Fruit fly (Drosophila melanogaster) whole organism, embryonic: ENCODE results near the gene nAChRalpha5.
A peak's percentile ranks its signal among the peaks of the same experiment; 100 is the strongest.

Source experiments
- Adf1 ChIP-seq: fragments of 200-800 bp; sonication (Bioruptor generic); IDR thresholded peaks from 2 replicates; pipeline ENCODE4 v1.3.6; 2022; ENCODE audit warnings: missing biosample characterization, missing genetic modification characterization
- CG1024 ChIP-seq: fragments of 200-800 bp; sonication (Bioruptor generic); IDR thresholded peaks from 2 replicates; pipeline ENCODE4 v1.3.6; 2022; ENCODE audit warnings: missing biosample characterization, missing genetic modification characterization
- CG13424 ChIP-seq: fragments of 200-800 bp; sonication (Bioruptor generic); optimal IDR thresholded peaks from 2 replicates; lab custom pipeline; 2019; ENCODE audit warnings: missing biosample characterization, mild to moderate bottlenecking, missing genetic modification characterization, moderate library complexity
- CG13894 ChIP-seq: fragments of 200-800 bp; sonication (Bioruptor generic); optimal IDR thresholded peaks from 3 replicates; lab custom pipeline; 2018; ENCODE audit warnings: missing biosample characterization, mild to moderate bottlenecking, missing genetic modification characterization, moderate library complexity
- CG14050 ChIP-seq: fragments of 200-800 bp; sonication (Bioruptor generic); IDR thresholded peaks from 3 replicates; pipeline ENCODE4 v1.3.6; 2022; ENCODE audit warnings: missing biosample characterization, missing genetic modification characterization
- CG14441 ChIP-seq: fragments of 200-800 bp; sonication (Bioruptor generic); IDR thresholded peaks from 2 replicates; pipeline ENCODE4 v1.3.6; 2022; ENCODE audit warnings: missing biosample characterization, missing genetic modification characterization
- CG14667 ChIP-seq: fragments of 200-800 bp; sonication (Bioruptor generic); IDR thresholded peaks from 2 replicates; pipeline ENCODE4 v1.3.6; 2022; ENCODE audit warnings: missing biosample characterization, missing genetic modification characterization
- CG1792 ChIP-seq: fragments of 200-800 bp; sonication (Bioruptor generic); optimal IDR thresholded peaks from 2 replicates; lab custom pipeline; 2016; ENCODE audit warnings: missing biosample characterization, missing genetic modification characterization
- CG18011 ChIP-seq: fragments of 200-800 bp; sonication (Bioruptor generic); optimal IDR thresholded peaks from 2 replicates; lab custom pipeline; 2017; ENCODE audit warnings: missing biosample characterization, missing genetic modification characterization, mild to moderate bottlenecking, moderate library complexity, missing genotype
- CG2199 ChIP-seq: fragments of 200-800 bp; sonication (Bioruptor generic); IDR thresholded peaks from 3 replicates; pipeline ENCODE4 v1.3.6; 2022; ENCODE audit warnings: missing biosample characterization, missing genetic modification characterization
- CG2712 ChIP-seq: fragments of 200-800 bp; optimal IDR thresholded peaks from 3 replicates; lab custom pipeline; 2019; ENCODE audit warnings: missing biosample characterization, mild to moderate bottlenecking, missing genetic modification characterization, moderate library complexity
- CG2875 ChIP-seq: fragments of 200-800 bp; sonication (Bioruptor generic); optimal IDR thresholded peaks from 2 replicates; lab custom pipeline; 2017; ENCODE audit warnings: missing biosample characterization, mild to moderate bottlenecking, missing genetic modification characterization, missing genetic modification reagents
- CG2889 ChIP-seq: fragments of 200-800 bp; sonication (Bioruptor generic); IDR thresholded peaks from 3 replicates; pipeline ENCODE4 v1.3.6; 2022; ENCODE audit warnings: missing biosample characterization, missing genetic modification characterization
- CG34376 ChIP-seq: fragments of 200-800 bp; sonication (Bioruptor generic); optimal IDR thresholded peaks from 2 replicates; lab custom pipeline; 2018; ENCODE audit warnings: missing biosample characterization, mild to moderate bottlenecking, missing genetic modification characterization
- CG4282 ChIP-seq: fragments of 200-800 bp; sonication (Bioruptor generic); optimal IDR thresholded peaks from 2 replicates; lab custom pipeline; 2016; ENCODE audit warnings: missing biosample characterization, missing genetic modification characterization
- CG4424 ChIP-seq: fragments of 200-800 bp; sonication (Bioruptor generic); optimal IDR thresholded peaks from 3 replicates; lab custom pipeline; 2016; ENCODE audit warnings: missing biosample characterization, missing genetic modification characterization
- CG4730 ChIP-seq: fragments of 200-800 bp; sonication (Bioruptor generic); IDR thresholded peaks from 2 replicates; pipeline ENCODE4 v1.3.6; 2022; ENCODE audit warnings: missing biosample characterization, missing genetic modification characterization
- CG6765 ChIP-seq: fragments of 200-800 bp; sonication (Bioruptor generic); optimal IDR thresholded peaks from 3 replicates; lab custom pipeline; 2017; ENCODE audit warnings: missing biosample characterization, mild to moderate bottlenecking, missing genetic modification characterization
- CG7556 ChIP-seq: fragments of 200-800 bp; sonication (Bioruptor generic); optimal IDR thresholded peaks from 2 replicates; lab custom pipeline; 2017; ENCODE audit warnings: missing biosample characterization, mild to moderate bottlenecking, missing genetic modification characterization
- CG7839 ChIP-seq: fragments of 200-800 bp; sonication (Bioruptor generic); optimal IDR thresholded peaks from 3 replicates; lab custom pipeline; 2018; ENCODE audit warnings: missing biosample characterization, mild to moderate bottlenecking, missing genetic modification characterization, moderate library complexity
- CHES-1-like ChIP-seq: fragments of 200-800 bp; sonication (Bioruptor generic); optimal IDR thresholded peaks from 2 replicates; lab custom pipeline; 2016; ENCODE audit warnings: missing biosample characterization, missing genetic modification characterization
- Deaf1 ChIP-seq: fragments of 200-800 bp; optimal IDR thresholded peaks from 3 replicates; lab custom pipeline; 2019; ENCODE audit warnings: missing biosample characterization, mild to moderate bottlenecking, missing genetic modification characterization, moderate library complexity
- Fer3 ChIP-seq: fragments of 200-800 bp; sonication (Bioruptor generic); optimal IDR thresholded peaks from 2 replicates; lab custom pipeline; 2018; ENCODE audit warnings: missing biosample characterization, mild to moderate bottlenecking, missing genetic modification characterization, moderate library complexity
- Gsc ChIP-seq: fragments of 200-800 bp; sonication (Bioruptor generic); IDR thresholded peaks from 2 replicates; pipeline ENCODE4 v1.3.6; 2022; ENCODE audit warnings: missing biosample characterization, missing genetic modification characterization
- MBD-R2 ChIP-seq: fragments of 200-800 bp; sonication (Bioruptor generic); IDR thresholded peaks from 2 replicates; pipeline ENCODE4 v1.3.6; 2022; ENCODE audit warnings: missing biosample characterization, missing genetic modification characterization
- Meics ChIP-seq: fragments of 200-800 bp; sonication (Bioruptor generic); optimal IDR thresholded peaks from 2 replicates; lab custom pipeline; 2017; ENCODE audit warnings: missing biosample characterization, mild to moderate bottlenecking, missing genetic modification characterization
- NK7.1 ChIP-seq: fragments of 200-800 bp; sonication (Bioruptor generic); optimal IDR thresholded peaks from 3 replicates; lab custom pipeline; 2016; ENCODE audit warnings: missing biosample characterization, missing genetic modification characterization
- Ravus ChIP-seq: fragments of 200-800 bp; sonication (Bioruptor generic); IDR thresholded peaks from 2 replicates; pipeline ENCODE4 v1.3.6; 2022; ENCODE audit warnings: missing biosample characterization, missing genetic modification characterization
- Sox102F ChIP-seq: fragments of 200-800 bp; sonication (Bioruptor generic); optimal IDR thresholded peaks from 2 replicates; lab custom pipeline; 2018; ENCODE audit warnings: missing biosample characterization, mild to moderate bottlenecking, missing genetic modification characterization, moderate library complexity
- ap ChIP-seq: fragments of 200-800 bp; sonication (Bioruptor generic); IDR thresholded peaks from 2 replicates; pipeline ENCODE4 v1.3.6; 2022; ENCODE audit warnings: missing biosample characterization, missing genetic modification characterization
- ara ChIP-seq: fragments of 200-800 bp; sonication (Bioruptor generic); IDR thresholded peaks from 2 replicates; pipeline ENCODE4 v1.3.6; 2022; ENCODE audit warnings: missing biosample characterization, missing genetic modification characterization
- bab2 ChIP-seq: fragments of 200-800 bp; sonication (Bioruptor generic); optimal IDR thresholded peaks from 2 replicates; lab custom pipeline; 2016; ENCODE audit warnings: missing biosample characterization, missing genetic modification characterization
- bigmax ChIP-seq: fragments of 200-800 bp; sonication (Bioruptor generic); optimal IDR thresholded peaks from 2 replicates; lab custom pipeline; 2018; ENCODE audit warnings: missing biosample characterization, mild to moderate bottlenecking, missing genetic modification characterization
- br ChIP-seq: fragments of >200 bp; optimal IDR thresholded peaks from 2 replicates; lab custom pipeline; 2017
- cad ChIP-seq: fragments of >200 bp; optimal IDR thresholded peaks from 2 replicates; lab custom pipeline; 2017; ENCODE audit warnings: missing biosample characterization, missing genetic modification characterization
- cato ChIP-seq: fragments of 200-800 bp; sonication (Bioruptor generic); optimal IDR thresholded peaks from 2 replicates; lab custom pipeline; 2016; ENCODE audit warnings: missing biosample characterization, missing genetic modification characterization, borderline replicate concordance
- esg ChIP-seq: fragments of 200-800 bp; sonication (Bioruptor generic); conservative IDR thresholded peaks from 2 replicates; pipeline ENCODE4 v1.3.6; 2022; ENCODE audit warnings: missing biosample characterization, missing genetic modification characterization
- gcm ChIP-seq: fragments of 200-800 bp; sonication (Bioruptor generic); optimal IDR thresholded peaks from 2 replicates; lab custom pipeline; 2019; ENCODE audit warnings: missing biosample characterization, mild to moderate bottlenecking, missing genetic modification characterization, moderate library complexity
- gcm2 ChIP-seq: fragments of 200-800 bp; sonication (Bioruptor generic); optimal IDR thresholded peaks from 2 replicates; lab custom pipeline; 2016; ENCODE audit warnings: missing biosample characterization, missing genetic modification characterization
- gem ChIP-seq: fragments of 200-800 bp; sonication (Bioruptor generic); optimal IDR thresholded peaks from 2 replicates; lab custom pipeline; 2019; ENCODE audit warnings: missing biosample characterization, mild to moderate bottlenecking, missing genetic modification characterization, moderate library complexity
- grau ChIP-seq: fragments of 200-800 bp; optimal IDR thresholded peaks from 3 replicates; lab custom pipeline; 2019; ENCODE audit warnings: missing biosample characterization, mild to moderate bottlenecking, missing genetic modification characterization, moderate library complexity
- gsb ChIP-seq: fragments of 200-800 bp; sonication (Bioruptor generic); IDR thresholded peaks from 2 replicates; pipeline ENCODE4 v1.3.6; 2022; ENCODE audit warnings: missing biosample characterization, missing genetic modification characterization
- inv ChIP-seq: fragments of 200-800 bp; sonication (Bioruptor generic); IDR thresholded peaks from 2 replicates; pipeline ENCODE4 v1.3.6; 2022; ENCODE audit warnings: missing biosample characterization, missing genetic modification characterization; ENCODE audit not compliant: partially characterized antibody
- klu ChIP-seq: fragments of 200-800 bp; sonication (Bioruptor generic); IDR thresholded peaks from 2 replicates; pipeline ENCODE4 v1.3.6; 2022; ENCODE audit warnings: missing biosample characterization, missing genetic modification characterization
- mld ChIP-seq: fragments of 200-800 bp; sonication (Bioruptor generic); IDR thresholded peaks from 3 replicates; pipeline ENCODE4 v1.3.6; 2022; ENCODE audit warnings: missing biosample characterization, missing genetic modification characterization; ENCODE audit not compliant: partially characterized antibody
- ranshi ChIP-seq: fragments of 200-800 bp; sonication (Bioruptor generic); IDR thresholded peaks from 2 replicates; pipeline ENCODE4 v1.3.6; 2022; ENCODE audit warnings: missing biosample characterization, missing genetic modification characterization
- sqz ChIP-seq: fragments of 200-800 bp; sonication (Bioruptor generic); optimal IDR thresholded peaks from 3 replicates; lab custom pipeline; 2018; ENCODE audit warnings: missing biosample characterization, mild to moderate bottlenecking, missing genetic modification characterization
- tll ChIP-seq, 2 experiments: fragments of 200-800 bp in 1 of 2; fragments of >200 bp in 1 of 2; sonication (Bioruptor generic) in 1 of 2; optimal IDR thresholded peaks; 2 replicates each; lab custom pipeline; 2017 to 2019; ENCODE audit warnings: missing biosample characterization in 2 of 2, missing genetic modification characterization in 2 of 2, mild to moderate bottlenecking in 1 of 2, moderate library complexity in 1 of 2
- toy ChIP-seq: fragments of 200-800 bp; sonication (Bioruptor generic); IDR thresholded peaks from 2 replicates; pipeline ENCODE4 v1.3.6; 2022; ENCODE audit warnings: missing biosample characterization, missing genetic modification characterization
- ttk ChIP-seq: fragments of 200-800 bp; sonication (Bioruptor generic); IDR thresholded peaks from 2 replicates; pipeline ENCODE4 v2.1.2; 2022; ENCODE audit warnings: missing biosample characterization, missing genetic modification characterization
- zfh1 ChIP-seq: fragments of 200-800 bp; sonication (Bioruptor generic); IDR thresholded peaks from 3 replicates; pipeline ENCODE4 v1.3.6; 2022; ENCODE audit warnings: missing biosample characterization, missing genetic modification characterization

nAChRalpha5 gene

dm6 chr2L:14011591-14012303, 28.2 kb upstream of the nAChRalpha5 start (continued):
- TF ChIP-seq Fer3 (tag; lab: Kevin White, UChicago) (peak; percentile 30), CG7839 (tag; lab: Kevin White, UChicago) (peak; percentile 62), gcm2 (no peak), zfh1 (GFP tag; lab: Robert Waterston, UW) (no peak), gem (peak; percentile 60), gcm (GFP tag; lab: Kevin White, UChicago) (no peak), CG14441 (GFP tag; lab: Robert Waterston, UW) (no peak), esg (no peak; the same call in 1 of the 2 replicates), CG2889 (GFP tag; lab: Robert Waterston, UW) (0 out of 3 replicates have a peak, but pooled peaks have one; percentile 26), ranshi (GFP tag; lab: Robert Waterston, UW) (0 out of 2 replicates have a peak, but pooled peaks have one; percentile 10), cad (no peak), sqz (GFP tag; lab: Kevin White, UChicago) (no peak), CG2875 (GFP tag; lab: Kevin White, UChicago) (no peak), tll (GFP tag; optimal IDR thresholded peaks at IDR 0.05; lab: Kevin White, UChicago) (no peak), bab2 (GFP tag; lab: Kevin White, UChicago) (no peak), CG4730 (no peak), NK7.1 (GFP tag; lab: Kevin White, UChicago) (no peak), CG14050 (peak; percentile 25; the same call in 1 of the 3 replicates), CG6765 (no peak), MBD-R2 (GFP tag; lab: Robert Waterston, UW) (no peak), CG1024 (GFP tag; lab: Robert Waterston, UW) (no peak), CG4282 (GFP tag; lab: Kevin White, UChicago) (no peak), CG2712 (tag; lab: Kevin White, UChicago) (peak; percentile 61), Sox102F (peak; percentile 17), Meics (GFP tag; lab: Kevin White, UChicago) (peak; percentile 67), CG18011 (GFP tag; lab: Kevin White, UChicago) (no peak), CG7556 (no peak), ap (no peak), Gsc (GFP tag; lab: Robert Waterston, UW) (no peak), gsb (GFP tag; lab: Robert Waterston, UW) (no peak), Ravus (no peak), Adf1 (GFP tag; lab: Robert Waterston, UW) (peak; percentile 58; the same call in 1 of the 2 replicates), br (lab: Kevin White, UChicago) (no peak), CG4424 (GFP tag; lab: Kevin White, UChicago) (peak; percentile 40), mld (no peak), klu (GFP tag; lab: Robert Waterston, UW) (no peak), bigmax (GFP tag; lab: Kevin White, UChicago) (no peak), CG13424 (no peak), CG13894 (tag; lab: Kevin White, UChicago) (peak; percentile 53), ara (GFP tag; lab: Robert Waterston, UW) (no peak), CHES-1-like (GFP tag; lab: Kevin White, UChicago) (no peak), grau (tag; lab: Kevin White, UChicago) (no peak), cato (GFP tag; lab: Kevin White, UChicago) (no peak), CG1792 (GFP tag; lab: Kevin White, UChicago) (no peak), Deaf1 (tag; lab: Kevin White, UChicago) (no peak), CG2199 (GFP tag; lab: Robert Waterston, UW) (peak; percentile 76; the same call in 1 of the 3 replicates), CG34376 (GFP tag; lab: Kevin White, UChicago) (no peak), toy (GFP tag; lab: Robert Waterston, UW) (no peak), ttk (GFP tag; lab: Robert Waterston, UW) (peak; percentile 50; the same call in 1 of the 2 replicates), CG14667 (GFP tag; lab: Robert Waterston, UW) (no peak), inv (GFP tag; lab: Robert Waterston, UW) (no peak)
